Worm (Caenorhabditis elegans) whole organism, L3 larva: ENCODE measurements around the gene rnp-7.

Source experiments
- ceh-9 ChIP-seq: sonication (generic microtip); optimal IDR thresholded peaks from 2 replicates; lab custom pipeline; 2018; ENCODE audit warnings: missing biosample characterization, missing genetic modification characterization
- elt-1 ChIP-seq: fragments of 150-350 bp; optimal IDR thresholded peaks from 2 replicates; lab custom pipeline; 2014; ENCODE audit warnings: missing biosample characterization, missing genetic modification characterization
- elt-2 ChIP-seq: sonication (generic microtip); optimal IDR thresholded peaks from 2 replicates; lab custom pipeline; 2016; ENCODE audit warnings: missing genetic modification reagents, mild to moderate bottlenecking, missing genetic modification characterization, missing compliant biosample characterization
- fkh-2 ChIP-seq: fragments of 150-350 bp; optimal IDR thresholded peaks from 2 replicates; lab custom pipeline; 2014; ENCODE audit warnings: missing biosample characterization, missing genetic modification reagents, missing genetic modification characterization
- nhr-28 ChIP-seq: fragments of 150-350 bp; optimal IDR thresholded peaks from 2 replicates; lab custom pipeline; 2014; ENCODE audit warnings: missing biosample characterization, missing genetic modification characterization
- ztf-11 ChIP-seq: fragments of 150-350 bp; optimal IDR thresholded peaks from 2 replicates; lab custom pipeline; 2014; ENCODE audit warnings: missing biosample characterization, missing genetic modification characterization

- TF ChIP-seq elt-1 (tag; lab: Kevin White, UChicago) (no peak), fkh-2 (tag; lab: Kevin White, UChicago) (no peak), ceh-9 (tag; lab: Kevin White, UChicago) (no peak), ztf-11 (tag; lab: Kevin White, UChicago) (no peak), elt-2 (tag; lab: Kevin White, UChicago) (peak; percentile 91), nhr-28 (tag; lab: Kevin White, UChicago) (no peak)
These were observed 6.0 kb upstream of the rnp-7 start for ce11 chrIII:7166664-7167567.
